Worm (Caenorhabditis elegans): ENCODE results near the gene Y54E2A.10.

Y54E2A.10 gene

DNA sequence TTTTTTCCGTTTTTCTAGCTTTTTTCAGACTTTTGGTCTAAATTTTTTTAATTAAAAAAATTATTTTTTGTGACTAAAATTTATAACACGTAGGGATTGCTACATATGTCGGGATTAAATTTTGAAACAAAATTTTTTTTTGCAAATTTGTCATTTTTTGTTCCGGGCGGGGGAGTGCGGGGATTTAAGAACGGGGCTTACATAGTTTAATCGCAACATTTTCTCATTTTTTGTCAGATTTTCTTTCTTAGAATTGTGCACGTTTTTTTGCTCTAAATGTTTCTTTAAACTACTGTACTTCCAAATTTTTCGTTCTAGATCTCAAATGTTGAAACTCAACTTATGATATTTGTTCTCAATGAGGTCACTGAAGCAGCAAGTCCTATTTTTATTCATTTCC is at the start of gene Y54E2A.10:
TSS of gene Y54E2A.10 (plus strand) at position 301 of the 400 bp plus-strand sequence.
- no peak for TF ChIP-seq fkh-8 (tag; optimal IDR thresholded peaks at IDR 0.05)
- no peak for TF ChIP-seq ztf-11 (tag; optimal IDR thresholded peaks at IDR 0.05)
- no peak for TF ChIP-seq zip-4 (GFP tag; optimal IDR thresholded peaks at IDR 0.05)
- no peak for TF ChIP-seq mdl-1 (tag; optimal IDR thresholded peaks at IDR 0.05)
- TF ChIP-seq elt-2 (tag; optimal IDR thresholded peaks at IDR 0.05): no peak
- no peak for TF ChIP-seq vab-15 (tag; optimal IDR thresholded peaks at IDR 0.05)
- TF ChIP-seq irx-1 (tag; optimal IDR thresholded peaks at IDR 0.05): no peak
- TF ChIP-seq unc-30 (tag; optimal IDR thresholded peaks at IDR 0.05): no peak
- TF ChIP-seq isw-1 (GFP tag; IDR thresholded peaks at IDR 0.05): no peak
- no peak for TF ChIP-seq lir-3 (tag; optimal IDR thresholded peaks at IDR 0.05; ENCODE audit: poor library complexity)
- TF ChIP-seq nhr-76 (tag; optimal IDR thresholded peaks at IDR 0.05): no peak
- no peak for TF ChIP-seq efl-3 (GFP tag; optimal IDR thresholded peaks at IDR 0.05)
- no peak for TF ChIP-seq nhr-85 (tag)
- no peak for TF ChIP-seq nhr-47 (tag; optimal IDR thresholded peaks at IDR 0.05)
- no peak for TF ChIP-seq mef-2 (tag; optimal IDR thresholded peaks at IDR 0.05)
- TF ChIP-seq ceh-63 (GFP tag; optimal IDR thresholded peaks at IDR 0.05): no peak
- TF ChIP-seq egl-27 (tag; optimal IDR thresholded peaks at IDR 0.05): no peak

DNA sequence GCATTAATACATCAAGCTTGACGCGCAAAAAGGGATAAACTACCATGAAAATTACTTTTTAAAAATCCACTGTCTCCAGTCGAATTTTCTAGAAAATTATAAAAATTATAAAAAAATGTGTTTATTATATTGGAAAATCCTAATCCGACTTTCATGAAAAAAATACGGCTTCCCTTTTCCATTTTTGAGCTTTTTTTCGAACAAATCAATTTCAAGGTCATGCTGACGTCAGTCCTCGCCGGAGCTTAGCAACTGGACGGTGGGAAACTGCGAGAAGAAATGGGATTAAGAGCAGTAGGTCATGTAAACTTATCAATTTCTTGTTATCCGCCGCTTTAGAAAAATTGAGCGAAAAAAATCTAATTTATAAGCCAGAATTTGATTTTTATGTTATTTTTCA is 45.7 kb upstream of the Y54E2A.10 start:
- TF ChIP-seq jun-1 (tag; optimal IDR thresholded peaks at IDR 0.05) (no peak), blmp-1 (tag; optimal IDR thresholded peaks at IDR 0.05) (no peak), ceh-88 (GFP tag; IDR thresholded peaks at IDR 0.05) (no peak), efl-1 (optimal IDR thresholded peaks at IDR 0.05) (no peak), efl-1 (GFP tag; optimal IDR thresholded peaks at IDR 0.05 in 1 of 2) (peak in 1 of 2 experiments; percentile 31), hpl-2 (GFP tag; optimal IDR thresholded peaks at IDR 0.05) (no peak), snpc-4 (tag; optimal IDR thresholded peaks at IDR 0.05) (no peak), ces-1 (GFP tag; optimal IDR thresholded peaks at IDR 0.05) (no peak), dpl-1 (GFP tag; optimal IDR thresholded peaks at IDR 0.05) (no peak), ama-1 (optimal IDR thresholded peaks at IDR 0.05) (no peak), ceh-82 (tag; optimal IDR thresholded peaks at IDR 0.05) (no peak), aha-1 (tag; optimal IDR thresholded peaks at IDR 0.05) (no peak), dsc-1 (tag; optimal IDR thresholded peaks at IDR 0.05) (peak; percentile 64), nhr-84 (tag; optimal IDR thresholded peaks at IDR 0.05) (no peak), mep-1 (tag; optimal IDR thresholded peaks at IDR 0.05) (no peak), nhr-77 (tag; optimal IDR thresholded peaks at IDR 0.05) (no peak), pax-3 (tag; optimal IDR thresholded peaks at IDR 0.05) (peak; percentile 58), pag-3 (tag; optimal IDR thresholded peaks at IDR 0.05; ENCODE audit: borderline replicate concordance, insufficient read depth) (no peak), nhr-47 (tag; optimal IDR thresholded peaks at IDR 0.05) (peak; percentile 28), zag-1 (tag; optimal IDR thresholded peaks at IDR 0.05) (no peak), sox-4 (tag; optimal IDR thresholded peaks at IDR 0.05) (no peak), hlh-4 (tag; optimal IDR thresholded peaks at IDR 0.05) (no peak), snu-23 (GFP tag; optimal IDR thresholded peaks at IDR 0.05) (no peak), nhr-85 (tag) (no peak), fkh-8 (tag; optimal IDR thresholded peaks at IDR 0.05) (peak; percentile 38), lin-35 (GFP tag; optimal IDR thresholded peaks at IDR 0.05) (no peak)

DNA sequence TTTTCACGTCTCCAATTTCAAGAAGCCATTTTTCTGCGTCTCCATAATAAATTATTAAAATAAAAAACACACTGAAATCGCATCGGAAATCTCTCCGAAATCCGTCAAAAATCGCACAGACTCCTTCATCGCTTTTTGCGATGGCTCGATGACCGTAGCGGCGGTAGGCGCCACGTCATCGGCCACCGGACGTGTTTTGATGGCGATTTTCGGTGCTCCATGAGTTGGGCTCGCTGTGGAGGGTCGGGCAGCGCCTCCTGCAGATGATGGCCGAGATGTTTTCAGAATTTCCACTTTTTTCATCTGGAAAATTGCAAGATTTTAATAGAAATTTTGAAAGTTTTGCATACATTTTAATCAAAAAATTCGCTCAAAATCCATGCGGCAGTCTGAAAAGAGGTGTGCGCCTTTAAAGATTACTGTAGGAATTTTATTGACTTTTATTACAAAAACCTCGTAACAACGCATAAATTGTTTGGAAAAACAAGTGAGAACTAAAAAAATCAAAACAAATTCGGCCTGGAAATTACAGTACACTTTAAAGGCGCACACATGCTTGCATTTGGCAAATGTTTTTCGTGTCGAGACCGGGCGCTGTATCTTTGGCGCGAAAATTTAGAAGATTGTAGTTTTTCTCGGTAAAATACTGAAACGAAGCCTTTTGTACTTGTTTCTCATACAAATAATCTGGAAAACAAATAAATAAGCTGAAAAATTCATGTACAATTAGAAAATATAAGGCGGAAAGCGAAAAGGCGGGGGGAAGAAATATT is 38.5 kb upstream of the Y54E2A.10 start, which contains the start of gene smg-9:
TSS of gene smg-9 (minus strand) at position 663 of the 773 bp plus-strand sequence.
- TF ChIP-seq efl-1 (optimal IDR thresholded peaks at IDR 0.05) (no peak), efl-1 (GFP tag; optimal IDR thresholded peaks at IDR 0.05 in 1 of 2) (peak in 1 of 2 experiments; percentile 46), nhr-47 (tag; optimal IDR thresholded peaks at IDR 0.05) (no peak)
